Worm (Caenorhabditis elegans): ENCODE data around the gene C34F6.12.
A peak's percentile ranks its signal among the peaks of the same experiment; 100 is the strongest.

Gene C34F6.12

ce11 chrX:11252429-11252828 is 25.9 kb upstream of the C34F6.12 start (continued):
- TF ChIP-seq ceh-45 (GFP tag; IDR thresholded peaks at IDR 0.05) (no peak), dmd-4 (tag; optimal IDR thresholded peaks at IDR 0.05; ENCODE audit: borderline replicate concordance) (no peak), ceh-2 (tag; optimal IDR thresholded peaks at IDR 0.05) (peak; percentile 50), fkh-6 (tag; optimal IDR thresholded peaks at IDR 0.05) (peak; percentile 61), pax-1 (tag; optimal IDR thresholded peaks at IDR 0.05) (no peak), C38D4.7 (GFP tag; optimal IDR thresholded peaks at IDR 0.05) (peak; percentile 46), hlh-6 (tag; optimal IDR thresholded peaks at IDR 0.05) (peak; percentile 31), hlh-15 (tag; optimal IDR thresholded peaks at IDR 0.05) (peak; percentile 55), fax-1 (tag; optimal IDR thresholded peaks at IDR 0.05) (peak; percentile 42), madf-2 (tag; optimal IDR thresholded peaks at IDR 0.05) (peak; percentile 56), C08G9.2 (tag; optimal IDR thresholded peaks at IDR 0.05) (peak; percentile 56), ceh-24 (tag; optimal IDR thresholded peaks at IDR 0.05) (peak; percentile 5), F13H6.1 (tag; optimal IDR thresholded peaks at IDR 0.05) (peak; percentile 23), unc-42 (tag; optimal IDR thresholded peaks at IDR 0.05) (no peak), pat-9 (tag; optimal IDR thresholded peaks at IDR 0.05) (peak; percentile 66), K02D7.2 (tag; optimal IDR thresholded peaks at IDR 0.05) (peak; percentile 60), ttx-3 (tag; optimal IDR thresholded peaks at IDR 0.05) (peak; percentile 55), hlh-30 (tag; optimal IDR thresholded peaks at IDR 0.05; ENCODE audit: insufficient read depth) (no peak), elt-2 (tag; optimal IDR thresholded peaks at IDR 0.05) (peak; percentile 74), ahr-1 (tag; optimal IDR thresholded peaks at IDR 0.05) (no peak), syd-9 (tag; optimal IDR thresholded peaks at IDR 0.05) (peak; percentile 31), nhr-232 (tag; optimal IDR thresholded peaks at IDR 0.05) (peak; percentile 13), T23F11.4 (GFP tag; optimal IDR thresholded peaks at IDR 0.05) (peak; percentile 44), nfya-1 (tag; optimal IDR thresholded peaks at IDR 0.05) (peak; percentile 20), lim-6 (tag; optimal IDR thresholded peaks at IDR 0.05) (no peak), ceh-6 (GFP tag; optimal IDR thresholded peaks at IDR 0.05) (peak; percentile 68), ceh-18 (tag; optimal IDR thresholded peaks at IDR 0.05) (peak; percentile 53), sdc-2 (tag; optimal IDR thresholded peaks at IDR 0.05) (peak; percentile 61), npax-4 (tag; optimal IDR thresholded peaks at IDR 0.05) (no peak), tbx-7 (tag; optimal IDR thresholded peaks at IDR 0.05) (no peak), rnt-1 (tag; optimal IDR thresholded peaks at IDR 0.05) (peak; percentile 31), sox-4 (tag; optimal IDR thresholded peaks at IDR 0.05) (peak; percentile 45), ceh-34 (tag; optimal IDR thresholded peaks at IDR 0.05) (peak; percentile 38), ztf-16 (tag; optimal IDR thresholded peaks at IDR 0.05) (peak; percentile 51), gmeb-2 (tag; optimal IDR thresholded peaks at IDR 0.05) (peak; percentile 46), ets-4 (tag; optimal IDR thresholded peaks at IDR 0.05) (peak; percentile 30)

DNA sequence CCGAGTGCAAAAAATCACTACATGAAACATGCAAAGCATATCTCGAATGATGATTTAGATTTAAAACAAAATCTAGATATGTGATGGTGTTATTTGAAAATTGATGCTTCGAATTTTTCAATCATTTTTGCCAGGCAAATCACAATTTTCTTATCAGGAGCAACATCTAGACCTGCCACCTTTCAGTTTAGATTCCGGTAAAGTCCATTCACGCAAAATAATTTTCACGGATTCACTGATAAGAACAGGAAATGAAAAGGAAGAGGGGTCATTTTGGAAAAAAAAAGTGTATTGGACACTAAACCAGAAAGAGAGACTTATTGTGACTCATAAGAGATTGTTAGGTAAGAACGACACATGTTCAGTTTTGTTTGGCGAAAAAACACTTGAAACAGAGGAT is 25.4 kb upstream of the C34F6.12 start:
- no peak for TF ChIP-seq npax-4 (tag; optimal IDR thresholded peaks at IDR 0.05)
- TF ChIP-seq ztf-16 (tag; optimal IDR thresholded peaks at IDR 0.05) = no peak
- TF ChIP-seq C08G9.2 (tag; optimal IDR thresholded peaks at IDR 0.05) = no peak
- no peak for TF ChIP-seq pat-9 (tag; optimal IDR thresholded peaks at IDR 0.05)
- TF ChIP-seq unc-86 (tag; optimal IDR thresholded peaks at IDR 0.05) = no peak
- no peak for TF ChIP-seq ahr-1 (tag; optimal IDR thresholded peaks at IDR 0.05)
- TF ChIP-seq fkh-6 (tag; optimal IDR thresholded peaks at IDR 0.05) = no peak
- no peak for TF ChIP-seq lim-6 (tag; optimal IDR thresholded peaks at IDR 0.05)
- TF ChIP-seq F13H6.1 (tag; optimal IDR thresholded peaks at IDR 0.05) = no peak
- no peak for TF ChIP-seq ets-4 (tag; optimal IDR thresholded peaks at IDR 0.05)
- no peak for TF ChIP-seq fkh-10 (GFP tag; optimal IDR thresholded peaks at IDR 0.05)
- no peak for TF ChIP-seq hlh-30 (tag; optimal IDR thresholded peaks at IDR 0.05; ENCODE audit: insufficient read depth)
- TF ChIP-seq ceh-48 (tag; optimal IDR thresholded peaks at IDR 0.05) = no peak
- TF ChIP-seq ceh-6 (GFP tag; optimal IDR thresholded peaks at IDR 0.05) = no peak
- no peak for TF ChIP-seq hlh-8 (tag; optimal IDR thresholded peaks at IDR 0.05)
- TF ChIP-seq gmeb-2 (tag; optimal IDR thresholded peaks at IDR 0.05) = no peak
- no peak for TF ChIP-seq K09A11.1 (tag; optimal IDR thresholded peaks at IDR 0.05; ENCODE audit: insufficient read depth)
- no peak for TF ChIP-seq hlh-6 (tag; optimal IDR thresholded peaks at IDR 0.05)

All from whole organism, late embryonic.